Worm (Caenorhabditis elegans) whole organism, L4 larva: ENCODE results near the gene ndub-11.

Experiments used
- F10B5.3 ChIP-seq: sonication (generic microtip); optimal IDR thresholded peaks from 2 replicates; lab custom pipeline; 2016; ENCODE audit warnings: mild to moderate bottlenecking, missing genetic modification characterization, missing compliant biosample characterization
- F26F4.8 ChIP-seq: fragments of 200-800 bp; sonication (Bioruptor generic); conservative IDR thresholded peaks from 2 replicates; pipeline ENCODE4 v1.3.6; 2022; ENCODE audit warnings: missing genetic modification characterization, missing compliant biosample characterization
- T20F7.1 ChIP-seq: fragments of 200-800 bp; sonication (Bioruptor generic); optimal IDR thresholded peaks from 2 replicates; lab custom pipeline; 2018; ENCODE audit warnings: mild to moderate bottlenecking, missing genetic modification characterization, missing compliant biosample characterization
- T26A8.4 ChIP-seq: fragments of 200-800 bp; sonication (Bioruptor generic); IDR thresholded peaks from 2 replicates; pipeline ENCODE4 v1.3.6; 2022; ENCODE audit warnings: missing genetic modification characterization, missing compliant biosample characterization
- Y75B8A.6 ChIP-seq: fragments of 200-800 bp; sonication (Bioruptor generic); IDR thresholded peaks from 2 replicates; pipeline ENCODE4 v1.3.6; 2022; ENCODE audit warnings: missing genetic modification reagents, missing genetic modification characterization, missing compliant biosample characterization
- ZK546.5 ChIP-seq, 2 experiments: sonication (generic microtip); optimal IDR thresholded peaks; 2 replicates each; lab custom pipeline; 2017; ENCODE audit warnings: missing biosample characterization in 2 of 2, missing genetic modification characterization in 2 of 2
- aha-1 ChIP-seq: fragments of 150-350 bp; peaks from one replicate; lab custom pipeline; 2014; ENCODE audit warnings: missing biosample characterization, missing genetic modification characterization
- attf-4 ChIP-seq: sonication (generic microtip); optimal IDR thresholded peaks from 3 replicates; lab custom pipeline; 2017; ENCODE audit warnings: missing biosample characterization, missing genetic modification characterization
- cey-2 ChIP-seq: sonication (generic microtip); optimal IDR thresholded peaks from 3 replicates; lab custom pipeline; 2017; ENCODE audit warnings: missing genetic modification characterization, mild to moderate bottlenecking, missing compliant biosample characterization, antibody characterized with exemption, borderline replicate concordance; ENCODE audit not compliant: insufficient read depth
- daf-16 ChIP-seq, 3 experiments: sonication (generic microtip); optimal IDR thresholded peaks; 2 replicates each; lab custom pipeline; 2016 to 2017; ENCODE audit warnings: missing genetic modification characterization in 3 of 3, missing genetic modification reagents in 3 of 3, mild to moderate bottlenecking in 2 of 3, missing compliant biosample characterization in 2 of 3, missing biosample characterization in 1 of 3, moderate library complexity in 1 of 3
- dve-1 ChIP-seq: sonication (generic microtip); optimal IDR thresholded peaks from 2 replicates; lab custom pipeline; 2017; ENCODE audit warnings: antibody characterized with exemption, mild to moderate bottlenecking, missing genetic modification characterization, missing compliant biosample characterization; ENCODE audit not compliant: insufficient read depth
- fkh-10 ChIP-seq: fragments of 150-350 bp; optimal IDR thresholded peaks from 2 replicates; lab custom pipeline; 2014; ENCODE audit warnings: missing biosample characterization, missing genetic modification reagents, missing genetic modification characterization
- hlh-11 ChIP-seq: fragments of 200-800 bp; sonication (Bioruptor generic); optimal IDR thresholded peaks from 2 replicates; lab custom pipeline; 2018; ENCODE audit warnings: mild to moderate bottlenecking, missing genetic modification characterization, missing compliant biosample characterization
- lin-13 ChIP-seq: fragments of 150-350 bp; optimal IDR thresholded peaks from 2 replicates; lab custom pipeline; 2014; ENCODE audit warnings: missing biosample characterization, missing genetic modification reagents, missing genetic modification characterization
- lin-39 ChIP-seq: fragments of 150-350 bp; optimal IDR thresholded peaks from 2 replicates; lab custom pipeline; 2014; ENCODE audit warnings: missing biosample characterization, missing genetic modification reagents, missing genetic modification characterization
- lsy-2 ChIP-seq, 2 experiments: fragments of 150-350 bp in 1 of 2; sonication (generic microtip) in 1 of 2; optimal IDR thresholded peaks; 2 replicates each; lab custom pipeline; 2014 to 2017; ENCODE audit warnings: missing biosample characterization in 2 of 2, missing genetic modification characterization in 2 of 2
- mdl-1 ChIP-seq, 2 experiments: fragments of 150-350 bp in 1 of 2; sonication (generic microtip) in 1 of 2; optimal IDR thresholded peaks; 2 replicates each; lab custom pipeline; 2014 to 2017; ENCODE audit warnings: missing biosample characterization in 2 of 2, missing genetic modification characterization in 2 of 2
- mdt-29 ChIP-seq: fragments of 200-800 bp; sonication (Bioruptor generic); IDR thresholded peaks from 2 replicates; pipeline ENCODE4 v1.3.6; 2022; ENCODE audit warnings: missing genetic modification reagents, missing genetic modification characterization, missing compliant biosample characterization
- mep-1 ChIP-seq: fragments of 150-350 bp; sonication (generic microtip); optimal IDR thresholded peaks from 3 replicates; lab custom pipeline; 2014; ENCODE audit warnings: missing biosample characterization, missing genetic modification characterization
- mes-2 ChIP-seq: sonication (generic microtip); optimal IDR thresholded peaks from 2 replicates; lab custom pipeline; 2016; ENCODE audit warnings: missing genotype, mild to moderate bottlenecking, missing genetic modification characterization, missing compliant biosample characterization; ENCODE audit not compliant: poor library complexity, severe bottlenecking
- nhr-11 ChIP-seq: fragments of 150-350 bp; optimal IDR thresholded peaks from 2 replicates; lab custom pipeline; 2014; ENCODE audit warnings: missing biosample characterization, missing genetic modification characterization
- nhr-25 ChIP-seq: sonication (generic microtip); optimal IDR thresholded peaks from 2 replicates; lab custom pipeline; 2017; ENCODE audit warnings: missing genetic modification characterization, mild to moderate bottlenecking, missing compliant biosample characterization, antibody characterized with exemption, moderate library complexity, borderline replicate concordance; ENCODE audit not compliant: insufficient read depth
- nhr-28 ChIP-seq: fragments of 150-350 bp; optimal IDR thresholded peaks from 2 replicates; lab custom pipeline; 2014; ENCODE audit warnings: missing biosample characterization, missing genetic modification characterization
- nhr-48 ChIP-seq: sonication (generic microtip); optimal IDR thresholded peaks from 2 replicates; lab custom pipeline; 2016; ENCODE audit warnings: mild to moderate bottlenecking, missing genetic modification characterization, missing compliant biosample characterization
- nhr-76 ChIP-seq: fragments of 150-350 bp; optimal IDR thresholded peaks from 2 replicates; lab custom pipeline; 2014; ENCODE audit warnings: missing biosample characterization, missing genetic modification characterization
- nhr-77 ChIP-seq: fragments of 150-350 bp; optimal IDR thresholded peaks from 2 replicates; lab custom pipeline; 2014; ENCODE audit warnings: missing biosample characterization, missing genetic modification characterization
- pqm-1 ChIP-seq: sonication (generic microtip); optimal IDR thresholded peaks from 2 replicates; lab custom pipeline; 2017; ENCODE audit warnings: missing biosample characterization, missing genetic modification characterization
- unc-39 ChIP-seq: sonication (generic microtip); optimal IDR thresholded peaks from 2 replicates; lab custom pipeline; 2017; ENCODE audit warnings: missing biosample characterization, missing genetic modification characterization
- unc-62 ChIP-seq, 3 experiments: fragments of 150-350 bp in 1 of 3; sonication (generic microtip); optimal IDR thresholded peaks in 2 of 3; peaks in 1 of 3; 1 replicate in 1 of 3; 2 replicates in 2 of 3; lab custom pipeline; 2014 to 2017; ENCODE audit warnings: missing biosample characterization in 3 of 3, missing genetic modification characterization in 3 of 3, missing genetic modification reagents in 3 of 3, missing genotype in 1 of 3
- vab-7 ChIP-seq: fragments of 200-800 bp; sonication (Bioruptor generic); IDR thresholded peaks from 2 replicates; pipeline ENCODE4 v1.3.6; 2022; ENCODE audit warnings: missing genetic modification reagents, missing genetic modification characterization, missing compliant biosample characterization
- zfp-2 ChIP-seq: sonication (generic microtip); optimal IDR thresholded peaks from 2 replicates; lab custom pipeline; 2016; ENCODE audit warnings: mild to moderate bottlenecking, missing genetic modification characterization, missing compliant biosample characterization

ndub-11 gene

DNA sequence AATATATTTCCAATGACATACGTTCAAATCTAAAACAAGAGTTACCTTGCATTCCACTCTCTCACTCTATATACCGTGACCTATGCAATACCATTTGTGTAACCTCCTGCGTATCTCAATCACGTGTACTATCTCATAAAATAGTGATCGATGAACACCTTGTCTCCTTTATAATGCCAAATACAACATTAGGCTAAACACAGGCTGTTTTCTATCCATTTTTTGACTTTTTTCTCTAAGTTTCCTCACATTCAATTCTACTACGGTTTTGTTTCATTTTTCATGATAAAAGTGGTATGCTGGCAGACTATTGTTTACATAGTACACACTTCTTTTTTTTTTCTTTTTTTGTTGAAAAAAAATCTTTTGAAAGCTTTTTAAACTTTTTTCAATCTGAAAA, 16.3 kb upstream of the ndub-11 start (continued):
- no peak for TF ChIP-seq cey-2 (tag; lab: Kevin White, UChicago)

DNA sequence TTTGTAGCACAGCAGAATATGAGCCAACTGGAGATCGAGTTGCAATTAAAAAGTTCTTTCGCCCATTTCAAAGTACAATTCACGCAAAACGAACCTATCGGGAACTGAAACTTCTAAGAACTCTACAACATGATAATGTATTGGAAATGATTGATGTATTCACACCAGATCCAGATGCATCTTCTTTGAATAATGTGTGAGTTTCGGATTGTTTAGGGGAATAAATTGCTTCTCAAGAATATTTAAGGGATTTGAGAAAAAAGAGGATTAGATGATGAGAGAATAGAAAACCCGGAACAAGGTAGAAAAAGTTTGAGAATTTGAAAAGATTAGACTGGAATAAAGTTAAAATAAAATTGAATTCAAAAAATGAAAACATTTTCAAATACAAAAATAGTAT, 14.3 kb upstream of the ndub-11 start:
- TF ChIP-seq Y75B8A.6 (GFP tag; lab: Robert Waterston, UW) (no peak), T26A8.4 (GFP tag; lab: Robert Waterston, UW) (peak; percentile 20; the same call in 1 of the 2 replicates), vab-7 (GFP tag; lab: Robert Waterston, UW) (no peak), aha-1 (tag; lab: Kevin White, UChicago) (peak; percentile 13), unc-39 (tag; lab: Kevin White, UChicago) (no peak)

DNA sequence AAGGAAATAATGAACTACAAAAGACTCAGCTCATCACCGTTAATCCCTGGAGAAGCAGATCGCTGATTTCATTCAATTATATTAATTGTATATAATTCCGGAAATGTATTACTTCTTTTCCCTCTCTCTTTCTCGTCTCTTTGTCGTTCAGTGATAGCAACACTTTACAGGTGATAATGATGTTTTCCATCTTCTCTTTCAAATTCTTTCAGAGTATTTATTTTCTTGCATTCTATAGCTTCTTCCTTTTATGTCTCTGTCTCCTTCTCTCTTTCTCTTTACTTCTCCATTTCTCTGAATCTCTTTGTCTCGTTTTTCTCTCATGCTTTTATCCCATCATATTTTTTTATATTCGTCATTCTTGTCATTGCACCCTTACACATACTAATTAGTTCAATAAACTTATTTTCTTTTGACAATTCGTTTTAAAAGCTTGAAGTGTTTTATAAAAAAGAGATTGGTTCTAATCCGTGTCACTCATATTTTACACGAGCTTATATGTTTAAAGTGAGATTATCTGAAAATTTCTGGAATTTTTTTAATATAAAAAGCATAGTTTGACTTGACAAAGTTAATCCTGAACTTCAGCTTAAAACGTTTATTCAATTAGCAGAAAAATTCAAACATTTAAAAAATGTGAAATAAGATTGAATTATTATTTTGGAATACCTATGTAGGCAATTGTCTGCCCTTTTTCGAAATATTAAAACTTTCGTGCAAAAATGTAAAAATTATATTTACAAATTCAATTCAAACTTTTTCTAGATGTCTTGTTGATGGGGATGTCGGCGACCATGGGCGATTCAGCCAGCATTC, 12.9 kb upstream of the ndub-11 start, which contains the start of gene pmk-2:
Gene pmk-2 (plus strand): TSS at position 766 of the 816 bp plus-strand sequence.
- no peak for TF ChIP-seq attf-4 (tag; lab: Kevin White, UChicago)
- peak; percentile 47 for TF ChIP-seq nhr-77
- TF ChIP-seq dve-1 (tag; lab: Kevin White, UChicago) = peak; percentile 25
- no peak for TF ChIP-seq zfp-2 (tag; lab: Kevin White, UChicago)
- TF ChIP-seq F26F4.8 (GFP tag; lab: Robert Waterston, UW) = no peak
- no peak for TF ChIP-seq mdt-29
- no peak for TF ChIP-seq daf-16 (GFP tag; optimal IDR thresholded peaks at IDR 0.05; lab: Kevin White, UChicago)
- peak; percentile 83 for TF ChIP-seq daf-16 (tag; optimal IDR thresholded peaks at IDR 0.05; lab: Kevin White, UChicago)
- TF ChIP-seq aha-1 (tag; lab: Kevin White, UChicago) = peak; percentile 79
- TF ChIP-seq pqm-1 (tag; lab: Kevin White, UChicago) = peak; percentile 29
- peak in 1 of 2 experiments; percentile 22 for TF ChIP-seq lsy-2 (tag; optimal IDR thresholded peaks at IDR 0.05; lab: Kevin White, UChicago)
- peak; percentile 9 for TF ChIP-seq nhr-11
- TF ChIP-seq mdl-1 (tag; optimal IDR thresholded peaks at IDR 0.05; lab: Kevin White, UChicago) = peak in 1 of 2 experiments; percentile 18
- TF ChIP-seq T20F7.1 (GFP tag; lab: Kevin White, UChicago) = peak; percentile 26
- peak; percentile 37 for TF ChIP-seq mep-1 (tag; lab: Kevin White, UChicago)
- TF ChIP-seq unc-62 (GFP tag; optimal IDR thresholded peaks at IDR 0.05 in 1 of 2; lab: Kevin White, UChicago) = peak in 1 of 2 experiments; percentile 87
- no peak for TF ChIP-seq unc-62 (tag; optimal IDR thresholded peaks at IDR 0.05; lab: Kevin White, UChicago)
- TF ChIP-seq, all 104 proteins: peak for 11

DNA sequence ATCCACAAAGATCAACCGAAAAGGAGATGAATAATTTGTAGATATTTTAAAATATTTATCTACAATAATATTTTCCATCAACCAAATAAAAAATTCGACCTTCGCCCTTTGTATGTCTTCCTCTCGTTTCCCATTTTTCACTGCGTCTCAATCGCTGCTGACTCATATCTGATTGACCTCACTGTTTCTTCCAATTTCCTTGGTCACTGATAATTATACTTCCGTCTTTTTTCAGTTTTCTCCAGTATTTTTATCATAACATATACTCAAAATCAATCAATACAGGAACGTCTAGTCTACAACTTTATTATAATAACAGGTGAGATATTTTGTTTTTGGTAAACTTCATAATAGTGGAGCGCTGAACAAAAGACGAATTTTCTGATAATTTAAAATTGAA, 9.0 kb upstream of the ndub-11 start, which contains the start of gene pmk-3:
Gene pmk-3 (plus strand): TSS at position 236 of the 400 bp plus-strand sequence.
- TF ChIP-seq fkh-10 (GFP tag; lab: Kevin White, UChicago) (no peak), ZK546.5 (tag; optimal IDR thresholded peaks at IDR 0.05; lab: Kevin White, UChicago) (no peak), nhr-25 (tag; lab: Kevin White, UChicago) (no peak), mes-2 (tag; lab: Kevin White, UChicago) (peak; percentile 15), nhr-76 (tag; lab: Kevin White, UChicago) (no peak), F10B5.3 (tag; lab: Kevin White, UChicago) (no peak), dve-1 (tag; lab: Kevin White, UChicago) (peak; percentile 55), nhr-28 (tag; lab: Kevin White, UChicago) (peak; percentile 61), hlh-11 (peak; percentile 18), daf-16 (GFP tag; optimal IDR thresholded peaks at IDR 0.05; lab: Kevin White, UChicago) (peak in 1 of 2 experiments; percentile 17), daf-16 (tag; optimal IDR thresholded peaks at IDR 0.05; lab: Kevin White, UChicago) (peak; percentile 7), lin-13 (GFP tag; lab: Kevin White, UChicago) (no peak), pqm-1 (tag; lab: Kevin White, UChicago) (peak; percentile 36), mep-1 (tag; lab: Kevin White, UChicago) (peak; percentile 19), cey-2 (tag; lab: Kevin White, UChicago) (no peak), nhr-48 (tag; lab: Kevin White, UChicago) (no peak), lin-39 (tag; lab: Kevin White, UChicago) (no peak)
- TF ChIP-seq, all 104 proteins: peak for 7
